Fruit fly (Drosophila melanogaster): Measurements from ENCODE around the gene kay.

Gene kay

DNA sequence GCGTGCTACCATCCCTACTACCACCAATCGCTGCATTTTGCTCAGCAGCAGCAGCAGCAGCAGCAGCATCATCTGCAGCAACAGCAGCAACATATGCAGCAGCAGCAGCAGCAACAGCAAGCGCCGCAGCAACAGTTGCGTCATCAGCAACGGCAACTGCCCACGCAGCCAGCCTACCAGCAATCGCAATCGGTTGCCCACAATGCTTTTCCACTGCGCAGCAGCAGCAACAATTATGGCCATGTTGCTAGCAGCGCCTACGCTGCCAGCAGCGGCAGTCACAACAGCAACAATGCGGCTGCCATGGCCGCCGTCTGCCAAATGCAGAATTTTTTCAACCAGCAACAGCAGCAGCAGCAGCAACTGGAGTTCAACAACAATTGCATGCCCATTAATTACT is 24.4 kb downstream of the kay start:
- TF ChIP-seq pan (optimal IDR thresholded peaks at IDR 0.05) = no peak
- no peak for TF ChIP-seq Dll (optimal IDR thresholded peaks at IDR 0.05)
- TF ChIP-seq EcR (GFP tag; optimal IDR thresholded peaks at IDR 0.05) = no peak
- TF ChIP-seq psq (optimal IDR thresholded peaks at IDR 0.05) = no peak
- no peak for TF ChIP-seq usp (GFP tag; optimal IDR thresholded peaks at IDR 0.05)
- TF ChIP-seq CG8478 (optimal IDR thresholded peaks at IDR 0.05) = no peak

DNA sequence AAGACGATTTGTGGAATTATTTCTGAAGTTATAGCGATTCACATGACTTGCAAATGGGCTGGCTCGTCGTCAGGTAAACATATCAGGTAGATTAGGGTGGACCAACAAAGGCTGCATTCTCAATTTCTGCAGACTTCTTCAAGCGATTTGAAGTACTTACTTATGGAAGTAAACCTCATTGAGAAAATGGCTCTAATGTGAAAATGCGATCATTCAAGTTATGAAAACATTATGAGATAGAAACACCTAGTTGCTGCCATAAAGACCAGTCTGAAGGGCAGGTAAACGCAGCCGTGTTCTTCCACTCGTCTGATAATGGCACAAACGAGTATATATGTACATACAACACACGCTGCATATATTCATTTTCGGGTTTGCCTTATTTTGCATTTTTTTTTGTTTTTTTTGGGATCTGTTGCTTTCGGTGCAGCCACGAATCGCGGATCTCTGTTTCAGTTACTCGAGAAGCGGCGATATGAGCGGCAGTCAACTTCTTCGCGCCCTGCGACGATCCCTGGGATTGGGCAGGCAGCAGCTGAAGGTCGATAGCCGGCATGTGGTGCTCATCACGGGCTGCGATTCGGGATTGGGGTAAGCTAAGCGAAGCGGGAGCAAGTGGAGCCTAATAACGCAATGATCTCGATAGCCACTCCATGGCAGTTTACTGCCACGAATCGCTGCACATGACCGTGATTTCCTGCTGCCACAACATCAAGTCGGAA is 28.5 kb downstream of the kay start, which contains the start of gene sro:
Gene sro (plus strand): TSS at position 437 of the 722 bp plus-strand sequence.
- no peak for TF ChIP-seq pan (optimal IDR thresholded peaks at IDR 0.05)
- no peak for TF ChIP-seq psq (optimal IDR thresholded peaks at IDR 0.05)
- TF ChIP-seq EcR (GFP tag; optimal IDR thresholded peaks at IDR 0.05) = no peak
- TF ChIP-seq CG8478 (optimal IDR thresholded peaks at IDR 0.05) = no peak
- no peak for TF ChIP-seq Dll (optimal IDR thresholded peaks at IDR 0.05)

DNA sequence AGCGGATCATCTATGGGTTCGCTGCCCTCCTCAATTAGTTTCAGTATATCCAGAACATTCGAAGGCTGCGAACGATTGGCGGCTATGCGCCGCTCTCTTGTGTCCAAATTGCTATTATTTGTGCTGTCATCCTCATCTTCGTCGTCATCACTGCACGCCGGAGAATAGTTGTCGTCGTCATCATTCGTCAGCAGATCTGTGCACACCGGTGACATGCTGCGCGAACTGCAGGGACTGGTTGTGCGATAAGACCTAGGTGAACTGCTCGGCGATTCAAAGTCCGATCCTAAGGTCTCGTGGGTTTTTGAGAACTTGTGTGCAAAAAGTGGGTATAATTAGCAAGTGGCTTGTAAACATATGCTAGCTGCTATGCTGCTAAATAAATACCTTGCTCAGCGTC is 31.4 kb downstream of the kay start:
- TF ChIP-seq Dll (optimal IDR thresholded peaks at IDR 0.05) = no peak
- TF ChIP-seq usp (GFP tag; optimal IDR thresholded peaks at IDR 0.05) = no peak
- TF ChIP-seq pan (optimal IDR thresholded peaks at IDR 0.05) = no peak
- TF ChIP-seq EcR (GFP tag; optimal IDR thresholded peaks at IDR 0.05) = no peak
- no peak for TF ChIP-seq psq (optimal IDR thresholded peaks at IDR 0.05)
- TF ChIP-seq CG8478 (optimal IDR thresholded peaks at IDR 0.05) = no peak

DNA sequence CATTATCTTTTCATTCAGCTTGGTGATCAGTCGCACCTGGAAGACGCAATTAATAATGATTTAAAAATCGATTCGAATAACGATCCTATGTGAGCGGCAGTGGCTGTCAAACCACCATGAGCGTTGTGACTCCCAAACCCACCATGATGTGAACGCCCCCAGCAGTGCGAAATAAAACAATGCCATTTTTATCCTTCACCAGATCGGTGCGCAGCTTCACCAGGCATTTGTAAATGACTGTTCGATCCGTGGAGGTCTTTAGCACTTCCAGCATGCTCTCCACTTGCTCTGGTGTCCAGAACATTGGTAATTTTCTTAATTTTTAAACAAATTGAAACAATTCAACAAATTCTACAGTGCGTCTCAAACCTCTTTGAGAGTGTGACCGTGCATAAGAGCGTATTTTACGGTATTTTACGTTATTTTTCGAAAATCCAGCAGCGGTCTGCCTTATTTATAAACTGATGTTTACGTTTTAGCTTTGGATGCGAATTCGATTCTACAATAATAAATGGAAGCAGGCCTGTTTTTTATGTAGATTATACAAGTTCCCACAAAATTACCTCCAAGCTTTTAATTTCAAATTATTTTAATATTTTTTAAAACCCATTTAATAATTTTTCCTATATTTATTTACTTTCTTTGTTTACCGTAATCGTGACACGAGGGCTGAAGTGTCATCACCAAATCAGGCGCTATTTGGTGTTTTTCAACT is 33.3 kb downstream of the kay start, which contains the start of the genes Rnb and Drice:
Gene Rnb (minus strand): TSS at position 389 of the 715 bp plus-strand sequence.
Gene Drice (plus strand): TSS at position 693 of the 715 bp plus-strand sequence.
- no peak for TF ChIP-seq psq (optimal IDR thresholded peaks at IDR 0.05)
- no peak for TF ChIP-seq usp (GFP tag; optimal IDR thresholded peaks at IDR 0.05)
- TF ChIP-seq CG8478 (optimal IDR thresholded peaks at IDR 0.05) = no peak
- no peak for TF ChIP-seq EcR (GFP tag; optimal IDR thresholded peaks at IDR 0.05)
- TF ChIP-seq Dll (optimal IDR thresholded peaks at IDR 0.05) = no peak
- no peak for TF ChIP-seq pan (optimal IDR thresholded peaks at IDR 0.05)

DNA sequence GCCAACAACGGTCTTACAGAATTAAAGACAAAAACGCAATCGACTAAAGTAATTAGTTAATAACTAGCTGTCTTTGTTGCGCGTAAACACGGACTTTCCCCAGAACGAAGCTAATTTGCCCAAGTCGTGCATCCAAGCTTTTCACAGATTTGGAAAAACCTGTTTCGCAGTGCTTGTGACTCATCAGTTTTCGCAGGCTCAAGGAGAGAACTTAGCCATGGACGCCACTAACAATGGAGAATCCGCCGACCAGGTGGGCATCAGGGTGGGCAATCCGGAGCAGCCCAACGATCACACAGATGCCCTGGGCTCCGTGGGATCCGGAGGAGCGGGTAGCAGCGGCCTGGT is 33.9 kb downstream of the kay start:
- TF ChIP-seq psq (optimal IDR thresholded peaks at IDR 0.05) (no peak), Dll (optimal IDR thresholded peaks at IDR 0.05) (no peak), CG8478 (optimal IDR thresholded peaks at IDR 0.05) (no peak), pan (optimal IDR thresholded peaks at IDR 0.05) (no peak), usp (GFP tag; optimal IDR thresholded peaks at IDR 0.05) (no peak), EcR (GFP tag; optimal IDR thresholded peaks at IDR 0.05) (no peak)

DNA sequence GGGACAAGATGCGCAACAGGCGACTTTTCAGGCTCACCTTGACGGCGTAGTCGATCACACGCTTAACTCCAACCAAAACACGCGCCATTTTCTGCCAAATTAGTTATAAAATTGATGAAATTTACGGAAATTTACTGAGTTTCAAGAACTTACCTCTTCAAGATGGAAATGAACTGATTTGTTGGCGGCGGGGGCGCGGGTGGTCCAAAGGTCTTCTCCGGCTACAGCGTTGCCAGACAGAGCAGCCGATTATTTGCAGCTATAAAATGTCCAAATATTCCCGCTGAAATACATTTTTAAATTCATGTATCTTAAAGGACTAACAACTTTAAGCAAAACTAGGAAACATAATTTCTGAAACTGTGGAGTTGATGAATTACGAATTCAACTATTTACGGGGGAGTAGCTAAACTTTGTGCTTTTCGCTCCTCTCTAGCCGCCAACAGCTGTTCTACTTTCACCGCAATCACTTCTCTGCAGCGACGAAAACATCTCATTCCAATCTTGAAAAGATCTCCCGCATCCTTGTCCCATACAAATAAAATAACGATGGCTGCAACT is 37.0 kb downstream of the kay start, which contains the start of the genes Etfb and CG7789:
Gene Etfb (minus strand): TSS at position 193 of the 561 bp plus-strand sequence.
Gene CG7789 (plus strand): TSS at position 444 of the 561 bp plus-strand sequence.
- TF ChIP-seq Dll (optimal IDR thresholded peaks at IDR 0.05) (no peak), CG8478 (optimal IDR thresholded peaks at IDR 0.05) (no peak), psq (optimal IDR thresholded peaks at IDR 0.05) (no peak), EcR (GFP tag; optimal IDR thresholded peaks at IDR 0.05) (no peak), pan (optimal IDR thresholded peaks at IDR 0.05) (no peak), usp (GFP tag; optimal IDR thresholded peaks at IDR 0.05) (no peak)

DNA sequence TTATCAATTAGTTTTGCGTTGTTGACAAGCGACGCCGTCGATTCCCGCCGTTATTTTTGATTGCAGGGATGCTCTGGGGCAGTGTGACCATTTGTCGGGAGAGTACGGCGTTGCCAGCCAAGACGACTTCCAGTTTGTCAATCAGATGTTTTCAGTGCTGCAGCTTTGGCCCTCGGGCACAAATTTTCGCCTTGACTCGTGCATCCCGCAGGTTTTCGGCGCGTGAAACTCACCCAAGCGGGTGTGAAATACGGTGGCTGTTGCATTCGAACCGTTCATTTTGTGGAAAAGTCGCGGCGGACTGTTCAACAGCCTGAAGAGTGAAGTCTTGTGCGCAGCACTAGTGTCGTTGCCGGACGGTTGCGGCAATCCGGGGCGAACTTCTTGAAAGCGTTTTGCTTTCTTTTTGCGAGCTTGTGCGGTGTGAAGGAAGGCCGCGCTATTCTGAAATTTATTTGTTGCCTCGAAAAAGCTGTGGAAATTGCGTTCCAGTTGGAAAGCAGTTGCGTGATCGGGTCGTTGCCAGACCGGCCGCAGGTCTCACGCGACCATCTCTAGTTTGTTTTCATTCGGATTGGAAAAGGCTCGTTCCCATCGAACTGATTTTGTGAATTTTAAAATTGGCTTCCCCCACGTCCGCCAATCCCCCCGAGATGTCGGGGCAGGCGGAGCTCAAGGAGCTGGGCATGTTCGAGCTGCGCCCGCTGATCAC is 41.0 kb downstream of the kay start, which contains the start of the genes ca and ncd:
Gene ca (plus strand): TSS at position 130 of the 712 bp plus-strand sequence.
Gene ncd (minus strand): TSS at position 446 of the 712 bp plus-strand sequence.
- no peak for TF ChIP-seq usp (GFP tag; optimal IDR thresholded peaks at IDR 0.05)
- TF ChIP-seq pan (optimal IDR thresholded peaks at IDR 0.05) = no peak
- TF ChIP-seq EcR (GFP tag; optimal IDR thresholded peaks at IDR 0.05) = no peak
- TF ChIP-seq CG8478 (optimal IDR thresholded peaks at IDR 0.05) = no peak
- TF ChIP-seq Dll (optimal IDR thresholded peaks at IDR 0.05) = no peak
- TF ChIP-seq psq (optimal IDR thresholded peaks at IDR 0.05) = no peak

DNA sequence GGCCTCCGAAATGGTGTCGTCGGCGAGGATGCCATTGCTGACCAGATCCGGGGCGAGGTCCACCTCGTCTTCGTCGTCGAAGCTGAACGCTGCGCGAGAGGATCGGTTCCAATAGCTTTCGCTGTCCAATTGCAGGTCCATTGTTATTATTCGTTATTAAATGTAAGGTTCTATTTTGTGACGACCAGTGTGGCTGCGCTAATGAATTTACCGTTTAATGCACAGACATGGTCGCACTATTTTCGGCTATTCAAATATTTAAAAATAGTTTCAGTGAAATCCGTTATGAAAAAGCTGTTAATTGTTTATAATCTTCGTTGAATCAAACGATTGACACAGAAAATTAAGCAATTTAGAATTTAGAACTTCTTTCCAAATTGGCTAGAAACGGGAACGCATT is 50.5 kb downstream of the kay start, which contains the start of gene Vps16B:
Gene Vps16B (minus strand): TSS at position 186 of the 400 bp plus-strand sequence.
- TF ChIP-seq EcR (GFP tag; optimal IDR thresholded peaks at IDR 0.05) (no peak), pan (optimal IDR thresholded peaks at IDR 0.05) (no peak), psq (optimal IDR thresholded peaks at IDR 0.05) (no peak), CG8478 (optimal IDR thresholded peaks at IDR 0.05) (no peak), usp (GFP tag; optimal IDR thresholded peaks at IDR 0.05) (no peak), Dll (optimal IDR thresholded peaks at IDR 0.05) (no peak)

DNA sequence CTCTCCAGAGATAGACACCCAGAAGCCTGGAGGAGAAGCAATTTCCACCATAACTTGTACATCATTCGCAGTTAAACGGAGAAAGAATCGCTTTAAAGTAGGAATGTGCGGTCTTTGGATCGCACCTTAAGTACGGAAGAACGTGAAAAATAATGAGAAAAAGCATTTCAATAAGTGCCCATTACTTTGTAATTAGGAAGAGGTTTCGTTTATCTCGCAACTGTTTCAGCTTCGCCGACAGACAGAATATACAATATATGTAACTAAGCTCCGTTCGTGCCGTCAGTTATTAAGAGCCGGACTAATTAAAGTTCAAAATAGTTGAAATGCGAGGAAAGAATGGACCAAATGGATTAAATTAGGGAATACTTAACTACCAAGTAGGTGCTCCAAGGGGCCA is 51.9 kb downstream of the kay start, which contains the start of gene CG7829:
Gene CG7829 (minus strand): TSS at position 101 of the 400 bp plus-strand sequence.
- TF ChIP-seq usp (GFP tag; optimal IDR thresholded peaks at IDR 0.05) (no peak), pan (optimal IDR thresholded peaks at IDR 0.05) (no peak), EcR (GFP tag; optimal IDR thresholded peaks at IDR 0.05) (no peak), CG8478 (optimal IDR thresholded peaks at IDR 0.05) (no peak), Dll (optimal IDR thresholded peaks at IDR 0.05) (no peak), psq (optimal IDR thresholded peaks at IDR 0.05) (no peak)

DNA sequence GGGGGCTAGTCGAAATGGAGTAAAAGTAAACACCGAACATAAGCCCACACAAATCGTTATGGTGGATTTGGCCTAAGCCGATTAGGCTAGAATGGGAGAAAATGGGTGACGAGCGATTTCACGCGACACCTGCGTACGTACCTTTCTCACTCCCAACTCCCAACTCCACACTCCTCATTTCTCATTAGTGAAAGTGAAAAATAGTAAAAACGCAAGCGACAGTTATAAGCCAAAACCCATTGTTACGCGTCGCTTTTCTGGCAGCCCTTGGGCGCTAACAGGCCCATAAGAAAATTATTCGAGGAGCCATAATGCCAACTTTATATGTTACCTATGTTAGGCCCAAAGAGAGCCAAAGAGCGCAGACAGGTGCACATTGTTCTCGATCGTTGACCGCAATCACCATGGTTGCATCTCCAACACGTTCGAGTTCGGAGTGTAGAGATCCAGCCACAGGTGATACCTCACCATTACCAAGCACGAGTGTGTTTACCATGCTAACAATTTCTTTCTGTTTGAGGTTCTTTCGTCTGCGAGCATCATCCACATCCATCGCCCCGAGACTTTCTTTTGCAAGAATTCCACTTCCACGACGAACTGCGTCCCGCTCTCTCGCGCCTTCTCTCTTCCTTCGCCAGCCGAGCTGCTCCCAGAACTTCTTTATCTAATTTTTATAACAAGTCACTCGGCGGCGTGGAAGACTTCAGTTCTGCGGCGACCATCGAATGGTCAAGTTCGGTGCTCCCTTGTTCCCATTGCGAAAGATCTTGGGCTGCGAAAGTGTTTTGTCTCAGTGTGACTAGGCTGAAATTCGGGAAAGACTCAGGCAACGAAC is 52.9 kb downstream of the kay start, which contains the start of gene neo:
Gene neo (plus strand): TSS at position 698 of the 835 bp plus-strand sequence.
- TF ChIP-seq usp (GFP tag; optimal IDR thresholded peaks at IDR 0.05) (no peak), Dll (optimal IDR thresholded peaks at IDR 0.05) (peak; percentile 16)

All from whole organism.